Worm (Caenorhabditis elegans) whole organism, L2 larva: ENCODE data around the gene hsp-17.

Source experiments
- C34F6.9 ChIP-seq: fragments of 150-350 bp; optimal IDR thresholded peaks from 2 replicates; lab custom pipeline; 2014; ENCODE audit warnings: missing biosample characterization, missing genetic modification characterization
- F13H6.1 ChIP-seq: sonication (generic microtip); optimal IDR thresholded peaks from 2 replicates; lab custom pipeline; 2016; ENCODE audit warnings: missing genetic modification characterization, missing compliant biosample characterization
- R02D3.7 ChIP-seq: fragments of 150-350 bp; optimal IDR thresholded peaks from 2 replicates; lab custom pipeline; 2014; ENCODE audit warnings: missing biosample characterization, missing genetic modification characterization
- Y55F3AM.14 ChIP-seq: fragments of 200-800 bp; sonication (Bioruptor generic); optimal IDR thresholded peaks from 2 replicates; lab custom pipeline; 2018; ENCODE audit warnings: mild to moderate bottlenecking, missing genetic modification characterization, missing compliant biosample characterization
- ZK546.5 ChIP-seq: sonication (generic microtip); optimal IDR thresholded peaks from 2 replicates; lab custom pipeline; 2017; ENCODE audit warnings: missing biosample characterization, missing genetic modification characterization
- alr-1 ChIP-seq: fragments of 150-350 bp; optimal IDR thresholded peaks from 2 replicates; lab custom pipeline; 2014; ENCODE audit warnings: missing biosample characterization, missing genetic modification characterization
- aly-2 ChIP-seq: fragments of 150-350 bp; optimal IDR thresholded peaks from 2 replicates; lab custom pipeline; 2014; ENCODE audit warnings: missing biosample characterization, missing genetic modification characterization
- ama-1 ChIP-seq: fragments of 150-350 bp; optimal IDR thresholded peaks from 2 replicates; lab custom pipeline; 2018; ENCODE audit warnings: inconsistent platforms
- blmp-1 ChIP-seq: sonication (generic microtip); optimal IDR thresholded peaks from 2 replicates; lab custom pipeline; 2017; ENCODE audit warnings: missing genetic modification characterization, mild to moderate bottlenecking, missing compliant biosample characterization, antibody characterized with exemption, moderate library complexity; ENCODE audit not compliant: insufficient read depth
- ceh-16 ChIP-seq: fragments of 150-350 bp; optimal IDR thresholded peaks from 2 replicates; lab custom pipeline; 2014; ENCODE audit warnings: missing biosample characterization, missing genetic modification characterization
- ceh-82 ChIP-seq: fragments of 150-350 bp; optimal IDR thresholded peaks from 2 replicates; lab custom pipeline; 2014; ENCODE audit warnings: missing biosample characterization, missing genetic modification characterization
- crh-2 ChIP-seq: sonication (generic microtip); optimal IDR thresholded peaks from 2 replicates; lab custom pipeline; 2017; ENCODE audit warnings: missing biosample characterization, missing genetic modification characterization
- dmd-4 ChIP-seq: sonication (generic microtip); optimal IDR thresholded peaks from 2 replicates; lab custom pipeline; 2017; ENCODE audit warnings: missing biosample characterization, missing genetic modification characterization
- egl-27 ChIP-seq: sonication (generic microtip); optimal IDR thresholded peaks from 3 replicates; lab custom pipeline; 2017; ENCODE audit warnings: missing biosample characterization, missing genetic modification reagents, missing genetic modification characterization
- elt-1 ChIP-seq: fragments of 150-350 bp; optimal IDR thresholded peaks from 2 replicates; lab custom pipeline; 2014; ENCODE audit warnings: missing biosample characterization, missing genetic modification characterization
- elt-3 ChIP-seq: sonication (generic microtip); optimal IDR thresholded peaks from 2 replicates; lab custom pipeline; 2017; ENCODE audit warnings: missing biosample characterization, missing genetic modification characterization
- fos-1 ChIP-seq: fragments of 150-350 bp; optimal IDR thresholded peaks from 2 replicates; lab custom pipeline; 2014; ENCODE audit warnings: missing biosample characterization, missing genetic modification characterization
- gmeb-1 ChIP-seq: fragments of 150-350 bp; optimal IDR thresholded peaks from 2 replicates; lab custom pipeline; 2014; ENCODE audit warnings: missing biosample characterization, missing genetic modification characterization
- lin-11 ChIP-seq: fragments of 150-350 bp; sonication (generic microtip); optimal IDR thresholded peaks from 2 replicates; lab custom pipeline; 2014; ENCODE audit warnings: missing biosample characterization, missing genetic modification characterization, inconsistent platforms, mixed read lengths
- lin-13 ChIP-seq: fragments of 150-350 bp; optimal IDR thresholded peaks from 2 replicates; lab custom pipeline; 2014; ENCODE audit warnings: missing biosample characterization, missing genetic modification reagents, missing genetic modification characterization
- lin-39 ChIP-seq: fragments of 150-350 bp; optimal IDR thresholded peaks from 2 replicates; lab custom pipeline; 2014; ENCODE audit warnings: missing biosample characterization, missing genetic modification reagents, missing genetic modification characterization
- lsy-2 ChIP-seq, 2 experiments: fragments of 150-350 bp in 1 of 2; sonication (generic microtip) in 1 of 2; optimal IDR thresholded peaks; 2 replicates each; lab custom pipeline; 2014 to 2017; ENCODE audit warnings: missing biosample characterization in 2 of 2, missing genetic modification characterization in 2 of 2
- mab-5 ChIP-seq: fragments of 150-350 bp; optimal IDR thresholded peaks from 2 replicates; lab custom pipeline; 2014; ENCODE audit warnings: missing biosample characterization, missing genetic modification characterization
- mbf-1 ChIP-seq: sonication (generic microtip); optimal IDR thresholded peaks from 2 replicates; lab custom pipeline; 2017; ENCODE audit warnings: missing biosample characterization, missing genetic modification characterization
- mdl-1 ChIP-seq, 2 experiments: fragments of 150-350 bp in 1 of 2; sonication (generic microtip) in 1 of 2; optimal IDR thresholded peaks; 2 replicates each; lab custom pipeline; 2017; ENCODE audit warnings: missing biosample characterization in 2 of 2, missing genetic modification characterization in 2 of 2
- nhr-10 ChIP-seq: sonication (generic microtip); optimal IDR thresholded peaks from 2 replicates; lab custom pipeline; 2017; ENCODE audit warnings: missing biosample characterization, missing genetic modification characterization
- nhr-11 ChIP-seq: fragments of 150-350 bp; optimal IDR thresholded peaks from 2 replicates; lab custom pipeline; 2014; ENCODE audit warnings: missing biosample characterization, missing genetic modification characterization
- nhr-12 ChIP-seq: fragments of 150-350 bp; optimal IDR thresholded peaks from 2 replicates; lab custom pipeline; 2014; ENCODE audit warnings: missing biosample characterization, missing genetic modification characterization
- nhr-129 ChIP-seq: fragments of 150-350 bp; optimal IDR thresholded peaks from 2 replicates; lab custom pipeline; 2014; ENCODE audit warnings: missing biosample characterization, missing genetic modification characterization
- nhr-21 ChIP-seq: fragments of 150-350 bp; optimal IDR thresholded peaks from 2 replicates; lab custom pipeline; 2014; ENCODE audit warnings: missing biosample characterization, missing genetic modification characterization
- nhr-23 ChIP-seq: fragments of 150-350 bp; optimal IDR thresholded peaks from 2 replicates; lab custom pipeline; 2014; ENCODE audit warnings: missing biosample characterization, missing genetic modification reagents, missing genetic modification characterization
- nhr-237 ChIP-seq: fragments of 150-350 bp; optimal IDR thresholded peaks from 2 replicates; lab custom pipeline; 2014; ENCODE audit warnings: missing biosample characterization, missing genetic modification characterization
- nhr-25 ChIP-seq: fragments of 150-350 bp; sonication (generic microtip); optimal IDR thresholded peaks from 3 replicates; lab custom pipeline; 2014; ENCODE audit warnings: missing biosample characterization, missing genetic modification characterization
- nhr-6 ChIP-seq: fragments of 150-350 bp; optimal IDR thresholded peaks from 2 replicates; lab custom pipeline; 2014; ENCODE audit warnings: missing biosample characterization, missing genetic modification characterization
- nhr-77 ChIP-seq: fragments of 150-350 bp; optimal IDR thresholded peaks from 2 replicates; lab custom pipeline; 2014; ENCODE audit warnings: missing biosample characterization, missing genetic modification characterization
- sem-4 ChIP-seq: fragments of 150-350 bp; optimal IDR thresholded peaks from 2 replicates; lab custom pipeline; 2014; ENCODE audit warnings: missing biosample characterization, missing genetic modification reagents, missing genetic modification characterization
- skn-1 ChIP-seq: sonication (generic microtip); optimal IDR thresholded peaks from 2 replicates; lab custom pipeline; 2017; ENCODE audit warnings: missing biosample characterization, missing genetic modification characterization
- sma-3 ChIP-seq: sonication (generic microtip); optimal IDR thresholded peaks from 2 replicates; lab custom pipeline; 2016; ENCODE audit warnings: missing genetic modification reagents, missing genetic modification characterization, missing compliant biosample characterization
- sma-9 ChIP-seq, 2 experiments: fragments of 150-350 bp in 1 of 2; sonication (generic microtip) in 1 of 2; optimal IDR thresholded peaks; 2 replicates each; lab custom pipeline; 2014 to 2016; ENCODE audit warnings: missing genetic modification characterization in 2 of 2, mild to moderate bottlenecking in 1 of 2, missing biosample characterization in 1 of 2, missing compliant biosample characterization in 1 of 2, missing genetic modification reagents in 1 of 2, moderate library complexity in 1 of 2
- snpc-4 ChIP-seq: fragments of 150-350 bp; optimal IDR thresholded peaks from 2 replicates; lab custom pipeline; 2014; ENCODE audit warnings: missing biosample characterization, missing genetic modification characterization
- unc-39 ChIP-seq: fragments of 150-350 bp; optimal IDR thresholded peaks from 2 replicates; lab custom pipeline; 2014; ENCODE audit warnings: missing biosample characterization, missing genetic modification characterization
- unc-55 ChIP-seq: fragments of 150-350 bp; sonication (generic microtip); optimal IDR thresholded peaks from 3 replicates; lab custom pipeline; 2014; ENCODE audit warnings: missing biosample characterization, missing genetic modification reagents, missing genetic modification characterization
- unc-62 ChIP-seq: fragments of 150-350 bp; optimal IDR thresholded peaks from 2 replicates; lab custom pipeline; 2014; ENCODE audit warnings: missing biosample characterization, missing genetic modification reagents, missing genetic modification characterization
- zag-1 ChIP-seq: fragments of 150-350 bp; optimal IDR thresholded peaks from 2 replicates; lab custom pipeline; 2014; ENCODE audit warnings: missing biosample characterization, missing genetic modification characterization
- ztf-11 ChIP-seq: sonication (generic microtip); optimal IDR thresholded peaks from 2 replicates; lab custom pipeline; 2017; ENCODE audit warnings: missing biosample characterization, missing genetic modification characterization
- ztf-4 ChIP-seq: fragments of 150-350 bp; optimal IDR thresholded peaks from 2 replicates; lab custom pipeline; 2014; ENCODE audit warnings: missing biosample characterization, missing genetic modification characterization

Gene hsp-17

DNA sequence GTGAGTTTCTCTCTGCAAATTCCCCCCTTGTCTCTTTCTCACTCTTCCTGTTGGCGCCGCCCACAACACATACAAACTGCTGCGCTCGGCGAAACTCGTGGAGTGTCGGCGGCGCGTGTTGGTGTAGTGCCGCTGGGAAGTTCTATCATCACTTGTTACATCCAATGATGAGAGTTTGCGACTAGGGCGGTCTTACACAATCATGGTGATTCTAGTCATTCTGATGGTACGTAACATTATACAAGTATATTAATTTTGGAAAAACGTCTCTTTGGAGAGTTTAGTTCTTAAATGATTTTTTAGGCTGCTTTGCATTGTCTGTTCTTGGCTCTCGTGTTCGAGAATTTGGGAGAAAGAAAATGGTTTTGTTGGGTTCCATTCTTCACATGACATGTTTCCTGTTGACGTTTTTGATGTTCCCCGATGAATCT, 36.8 kb downstream of the hsp-17 start:
- TF ChIP-seq mbf-1 (tag; lab: Kevin White, UChicago) (no peak), lsy-2 (tag; optimal IDR thresholded peaks at IDR 0.05; lab: Kevin White, UChicago) (peak; percentile 56 to 82), nhr-129 (tag; lab: Kevin White, UChicago) (peak; percentile 64), mdl-1 (tag; optimal IDR thresholded peaks at IDR 0.05; lab: Kevin White, UChicago) (peak in 1 of 2 experiments; percentile 27), F13H6.1 (tag; lab: Kevin White, UChicago) (peak; percentile 89), zag-1 (peak; percentile 46), mab-5 (peak; percentile 47), sma-9 (GFP tag; optimal IDR thresholded peaks at IDR 0.05; lab: Kevin White, UChicago) (peak; percentile 97), sma-9 (tag; optimal IDR thresholded peaks at IDR 0.05; lab: Kevin White, UChicago) (no peak), nhr-6 (tag; lab: Kevin White, UChicago) (peak; percentile 51), aly-2 (tag; lab: Kevin White, UChicago) (no peak), sma-3 (peak; percentile 94), ama-1 (lab: Kevin White, UChicago) (peak; percentile 98), ztf-4 (tag; lab: Kevin White, UChicago) (peak; percentile 62), lin-11 (tag; lab: Kevin White, UChicago) (no peak), gmeb-1 (tag; lab: Kevin White, UChicago) (peak; percentile 88), nhr-12 (no peak), ZK546.5 (peak; percentile 13), skn-1 (tag; lab: Kevin White, UChicago) (no peak), unc-62 (GFP tag; lab: Kevin White, UChicago) (peak; percentile 30), nhr-21 (tag; lab: Kevin White, UChicago) (peak; percentile 77), elt-1 (tag; lab: Kevin White, UChicago) (no peak), snpc-4 (tag; lab: Kevin White, UChicago) (peak; percentile 99), nhr-11 (tag; lab: Kevin White, UChicago) (no peak), Y55F3AM.14 (GFP tag; lab: Kevin White, UChicago) (peak; percentile 73), sem-4 (tag; lab: Kevin White, UChicago) (peak; percentile 29), nhr-23 (no peak), unc-55 (peak; percentile 77), lin-13 (peak; percentile 75), ztf-11 (tag; lab: Kevin White, UChicago) (no peak), crh-2 (tag; lab: Kevin White, UChicago) (peak; percentile 89), blmp-1 (tag; lab: Kevin White, UChicago) (peak; percentile 21), unc-39 (tag; lab: Kevin White, UChicago) (no peak), nhr-237 (tag; lab: Kevin White, UChicago) (peak; percentile 69), egl-27 (tag; lab: Kevin White, UChicago) (peak; percentile 74), nhr-10 (tag; lab: Kevin White, UChicago) (peak; percentile 56), R02D3.7 (tag; lab: Kevin White, UChicago) (peak; percentile 36), fos-1 (peak; percentile 84), dmd-4 (tag; lab: Kevin White, UChicago) (no peak), lin-39 (tag; lab: Kevin White, UChicago) (no peak), elt-3 (tag; lab: Kevin White, UChicago) (no peak), nhr-25 (peak; percentile 56), ceh-82 (tag; lab: Kevin White, UChicago) (no peak), ceh-16 (tag; lab: Kevin White, UChicago) (peak; percentile 47), nhr-77 (tag; lab: Kevin White, UChicago) (no peak), alr-1 (tag; lab: Kevin White, UChicago) (no peak), C34F6.9 (tag; lab: Kevin White, UChicago) (no peak)
